Worm (Caenorhabditis elegans) whole organism, L3 larva: ENCODE measurements around the gene flp-3.

Experiments
- ama-1 ChIP-seq: fragments of 150-350 bp; optimal IDR thresholded peaks from 2 replicates; lab custom pipeline; 2018
- elt-2 ChIP-seq: sonication (generic microtip); optimal IDR thresholded peaks from 2 replicates; lab custom pipeline; 2016; ENCODE audit warnings: missing genetic modification reagents, mild to moderate bottlenecking, missing genetic modification characterization, missing compliant biosample characterization
- elt-3 ChIP-seq, 3 experiments: fragments of 150-350 bp in 1 of 3; sonication (generic microtip) in 2 of 3; optimal IDR thresholded peaks; 2 replicates in 2 of 3; 4 replicates in 1 of 3; lab custom pipeline; 2014 to 2017; ENCODE audit warnings: missing biosample characterization in 3 of 3, missing genetic modification characterization in 3 of 3
- eor-1 ChIP-seq, 2 experiments: fragments of 150-350 bp; optimal IDR thresholded peaks; 2 replicates each; lab custom pipeline; 2014 to 2018; ENCODE audit warnings: missing biosample characterization in 2 of 2, missing genetic modification characterization in 2 of 2
- fkh-10 ChIP-seq: sonication (generic microtip); optimal IDR thresholded peaks from 2 replicates; lab custom pipeline; 2017; ENCODE audit warnings: missing biosample characterization, missing genetic modification reagents, missing genetic modification characterization
- fos-1 ChIP-seq: fragments of 150-350 bp; optimal IDR thresholded peaks from 2 replicates; lab custom pipeline; 2014; ENCODE audit warnings: missing biosample characterization, missing genetic modification characterization
- jun-1 ChIP-seq: fragments of 150-350 bp; optimal IDR thresholded peaks from 2 replicates; lab custom pipeline; 2014; ENCODE audit warnings: missing biosample characterization, missing genetic modification reagents, missing genetic modification characterization
- lin-15B ChIP-seq: fragments of 150-350 bp; optimal IDR thresholded peaks from 2 replicates; lab custom pipeline; 2014; ENCODE audit warnings: missing biosample characterization, missing genetic modification characterization
- nhr-11 ChIP-seq: fragments of 150-350 bp; optimal IDR thresholded peaks from 2 replicates; lab custom pipeline; 2014; ENCODE audit warnings: missing biosample characterization, missing genetic modification characterization
- nhr-77 ChIP-seq: fragments of 150-350 bp; optimal IDR thresholded peaks from 2 replicates; lab custom pipeline; 2014; ENCODE audit warnings: missing biosample characterization, missing genetic modification characterization
- pha-4 ChIP-seq: fragments of 150-350 bp; optimal IDR thresholded peaks from 2 replicates; lab custom pipeline; 2014; ENCODE audit warnings: missing biosample characterization, missing genetic modification reagents, missing genetic modification characterization
- pqm-1 ChIP-seq: fragments of 150-350 bp; optimal IDR thresholded peaks from 2 replicates; lab custom pipeline; 2017; ENCODE audit warnings: missing biosample characterization, missing genetic modification characterization, inconsistent platforms
- zag-1 ChIP-seq: fragments of 150-350 bp; optimal IDR thresholded peaks from 2 replicates; lab custom pipeline; 2014; ENCODE audit warnings: missing biosample characterization, missing genetic modification characterization

DNA sequence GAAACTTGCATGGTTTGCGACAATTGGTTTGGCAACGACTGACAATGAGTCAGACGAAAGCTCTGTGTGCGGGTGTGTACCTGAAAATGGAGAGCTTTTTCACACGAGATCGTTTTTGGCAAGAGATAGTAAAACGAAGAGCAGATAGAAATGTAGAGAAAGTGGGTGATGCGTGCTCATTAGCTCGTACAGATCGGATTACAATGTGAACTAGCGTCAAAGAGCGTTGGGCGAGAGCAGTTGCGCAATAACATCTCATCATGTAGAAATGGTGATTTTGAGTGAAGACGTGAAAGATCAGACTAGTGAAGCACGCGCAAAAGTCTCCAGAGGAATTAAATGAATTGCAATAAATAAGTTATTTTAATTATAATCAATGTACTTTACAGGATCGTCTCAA lies 2.4 kb upstream of the flp-3 start, which contains the start of gene flp-2:
- no peak for TF ChIP-seq ama-1 (lab: Kevin White, UChicago)
- TF ChIP-seq nhr-77 = no peak
- TF ChIP-seq jun-1 = no peak
- TF ChIP-seq elt-3 (tag; optimal IDR thresholded peaks at IDR 0.05; lab: Kevin White, UChicago) = no peak
- TF ChIP-seq pha-4 (tag; lab: Kevin White, UChicago) = no peak
- no peak for TF ChIP-seq nhr-11 (tag; lab: Kevin White, UChicago)
- no peak for TF ChIP-seq zag-1 (tag; lab: Kevin White, UChicago)
- no peak for TF ChIP-seq elt-2 (tag; lab: Kevin White, UChicago)
- TF ChIP-seq fkh-10 = no peak
- no peak for TF ChIP-seq fos-1 (tag; lab: Kevin White, UChicago)
- TF ChIP-seq eor-1 (tag; optimal IDR thresholded peaks at IDR 0.05; lab: Kevin White, UChicago) = no peak
- TF ChIP-seq pqm-1 = no peak
- TF ChIP-seq lin-15B (tag; lab: Kevin White, UChicago) = no peak
